Fruit fly (Drosophila melanogaster) whole organism, embryonic: Measurements from ENCODE around the gene CG8119.
A peak's percentile ranks its signal among the peaks of the same experiment; 100 is the strongest.

Experiments
- Bdp1 ChIP-seq: fragments of 200-800 bp; sonication (Bioruptor generic); optimal IDR thresholded peaks from 3 replicates; lab custom pipeline; 2016; ENCODE audit warnings: missing biosample characterization, missing genetic modification characterization
- CG11398 ChIP-seq: fragments of 200-800 bp; sonication (Bioruptor generic); optimal IDR thresholded peaks from 2 replicates; lab custom pipeline; 2016; ENCODE audit warnings: missing biosample characterization, missing genetic modification characterization
- CG11723 ChIP-seq: fragments of 200-800 bp; sonication (Bioruptor generic); optimal IDR thresholded peaks from 2 replicates; lab custom pipeline; 2017; ENCODE audit warnings: missing biosample characterization, mild to moderate bottlenecking, missing genetic modification characterization
- CG12071 ChIP-seq: fragments of 200-800 bp; sonication (Bioruptor generic); optimal IDR thresholded peaks from 3 replicates; lab custom pipeline; 2018; ENCODE audit warnings: missing biosample characterization, mild to moderate bottlenecking, missing genetic modification characterization
- CG12769 ChIP-seq: fragments of 200-800 bp; sonication (Bioruptor generic); optimal IDR thresholded peaks from 2 replicates; lab custom pipeline; 2019; ENCODE audit warnings: missing biosample characterization, mild to moderate bottlenecking, missing genetic modification characterization, moderate library complexity
- CG14014 ChIP-seq: fragments of 200-800 bp; sonication (Bioruptor generic); IDR thresholded peaks from 2 replicates; pipeline ENCODE4 v1.3.6; 2022; ENCODE audit warnings: missing biosample characterization, missing genetic modification characterization
- CG1529 ChIP-seq: fragments of 200-800 bp; sonication (Bioruptor generic); optimal IDR thresholded peaks from 3 replicates; lab custom pipeline; 2018; ENCODE audit warnings: missing biosample characterization, missing genetic modification characterization
- CG17359 ChIP-seq: fragments of 200-800 bp; sonication (Bioruptor generic); optimal IDR thresholded peaks from 3 replicates; lab custom pipeline; 2018; ENCODE audit warnings: missing biosample characterization, mild to moderate bottlenecking, missing genetic modification characterization, moderate library complexity
- CG17612 ChIP-seq: fragments of 200-800 bp; sonication (Bioruptor generic); IDR thresholded peaks from 2 replicates; pipeline ENCODE4 v1.3.6; 2022; ENCODE audit warnings: missing biosample characterization, missing genetic modification characterization
- CG17829 ChIP-seq: fragments of 200-800 bp; optimal IDR thresholded peaks from 2 replicates; lab custom pipeline; 2019; ENCODE audit warnings: missing biosample characterization, mild to moderate bottlenecking, missing genetic modification characterization, moderate library complexity
- CG34422 ChIP-seq: fragments of 200-800 bp; sonication (Bioruptor generic); IDR thresholded peaks from 3 replicates; pipeline ENCODE4 v1.3.6; 2022; ENCODE audit warnings: missing biosample characterization, missing genetic modification characterization
- CG4404 ChIP-seq: fragments of 200-800 bp; sonication (Bioruptor generic); IDR thresholded peaks from 2 replicates; pipeline ENCODE4 v1.3.6; 2022; ENCODE audit warnings: missing biosample characterization, missing genetic modification characterization
- CG7357 ChIP-seq: fragments of 200-800 bp; sonication (Bioruptor generic); IDR thresholded peaks from 3 replicates; pipeline ENCODE4 v1.3.6; 2022; ENCODE audit warnings: missing biosample characterization, missing genetic modification characterization
- CG7745 ChIP-seq: fragments of 200-800 bp; sonication (Bioruptor generic); optimal IDR thresholded peaks from 2 replicates; lab custom pipeline; 2018; ENCODE audit warnings: missing biosample characterization, mild to moderate bottlenecking, missing genetic modification characterization, moderate library complexity
- CG7963 ChIP-seq: fragments of 200-800 bp; sonication (Bioruptor generic); IDR thresholded peaks from 3 replicates; pipeline ENCODE4 v1.3.6; 2022; ENCODE audit warnings: missing biosample characterization, missing genetic modification characterization; ENCODE audit not compliant: partially characterized antibody
- CG8944 ChIP-seq: fragments of 200-800 bp; sonication (Bioruptor generic); optimal IDR thresholded peaks from 3 replicates; lab custom pipeline; 2016; ENCODE audit warnings: missing biosample characterization, missing genetic modification characterization
- CG9609 ChIP-seq: fragments of 200-800 bp; sonication (Bioruptor generic); optimal IDR thresholded peaks from 3 replicates; lab custom pipeline; 2016; ENCODE audit warnings: missing biosample characterization, missing genetic modification characterization
- Dek ChIP-seq: fragments of 200-800 bp; sonication (Bioruptor generic); optimal IDR thresholded peaks from 3 replicates; lab custom pipeline; 2019; ENCODE audit warnings: missing biosample characterization, mild to moderate bottlenecking, missing genetic modification characterization, moderate library complexity
- Dp ChIP-seq: fragments of 200-800 bp; sonication (Bioruptor generic); optimal IDR thresholded peaks from 2 replicates; lab custom pipeline; 2018; ENCODE audit warnings: missing biosample characterization, mild to moderate bottlenecking, missing genetic modification characterization, moderate library complexity
- Fer3 ChIP-seq: fragments of 200-800 bp; sonication (Bioruptor generic); optimal IDR thresholded peaks from 2 replicates; lab custom pipeline; 2018; ENCODE audit warnings: missing biosample characterization, mild to moderate bottlenecking, missing genetic modification characterization, moderate library complexity
- Gsc ChIP-seq: fragments of 200-800 bp; sonication (Bioruptor generic); IDR thresholded peaks from 2 replicates; pipeline ENCODE4 v1.3.6; 2022; ENCODE audit warnings: missing biosample characterization, missing genetic modification characterization
- HLH3B ChIP-seq: fragments of 200-800 bp; sonication (Bioruptor generic); IDR thresholded peaks from 2 replicates; pipeline ENCODE4 v1.3.6; 2022; ENCODE audit warnings: missing biosample characterization, missing genetic modification characterization
- Hmr ChIP-seq: fragments of 200-800 bp; sonication (Bioruptor generic); optimal IDR thresholded peaks from 3 replicates; lab custom pipeline; 2017; ENCODE audit warnings: mild to moderate bottlenecking, missing biosample characterization, missing genetic modification reagents, missing genetic modification characterization
- MBD-R2 ChIP-seq: fragments of 200-800 bp; sonication (Bioruptor generic); IDR thresholded peaks from 2 replicates; pipeline ENCODE4 v1.3.6; 2022; ENCODE audit warnings: missing biosample characterization, missing genetic modification characterization
- Myb ChIP-seq: fragments of 200-800 bp; sonication (Bioruptor generic); optimal IDR thresholded peaks from 2 replicates; lab custom pipeline; 2016; ENCODE audit warnings: missing biosample characterization, missing genetic modification characterization
- Nf-YB ChIP-seq: fragments of 200-800 bp; sonication (Bioruptor generic); optimal IDR thresholded peaks from 3 replicates; lab custom pipeline; 2019; ENCODE audit warnings: missing biosample characterization, mild to moderate bottlenecking, missing genetic modification characterization, moderate library complexity
- NfI ChIP-seq: fragments of 200-800 bp; sonication (Bioruptor generic); optimal IDR thresholded peaks from 3 replicates; lab custom pipeline; 2018; ENCODE audit warnings: missing biosample characterization, mild to moderate bottlenecking, missing genetic modification characterization, moderate library complexity
- aop ChIP-seq: fragments of 200-800 bp; sonication (Bioruptor generic); IDR thresholded peaks from 2 replicates; pipeline ENCODE4 v1.3.6; 2022; ENCODE audit warnings: missing biosample characterization, missing genetic modification characterization
- bsh ChIP-seq, 2 experiments: fragments of 200-800 bp; sonication (Bioruptor generic); optimal IDR thresholded peaks; 2 replicates each; lab custom pipeline; 2017 to 2018; ENCODE audit warnings: mild to moderate bottlenecking in 2 of 2, missing biosample characterization in 2 of 2, missing genetic modification characterization in 2 of 2, moderate library complexity in 1 of 2
- cad ChIP-seq: fragments of >200 bp; optimal IDR thresholded peaks from 2 replicates; lab custom pipeline; 2017; ENCODE audit warnings: missing biosample characterization, missing genetic modification characterization
- cas ChIP-seq: fragments of 200-800 bp; sonication (Bioruptor generic); IDR thresholded peaks from 2 replicates; pipeline ENCODE4 v1.3.6; 2022; ENCODE audit warnings: missing biosample characterization, missing genetic modification characterization
- dysf ChIP-seq: fragments of 200-800 bp; sonication (Bioruptor generic); IDR thresholded peaks from 3 replicates; pipeline ENCODE4 v1.3.6; 2022; ENCODE audit warnings: missing biosample characterization, missing genetic modification characterization
- emc ChIP-seq: fragments of 200-800 bp; sonication (Bioruptor generic); optimal IDR thresholded peaks from 2 replicates; lab custom pipeline; 2016; ENCODE audit warnings: missing biosample characterization, missing genetic modification characterization
- eyg ChIP-seq: fragments of 200-800 bp; sonication (Bioruptor generic); optimal IDR thresholded peaks from 3 replicates; lab custom pipeline; 2016; ENCODE audit warnings: missing biosample characterization, missing genetic modification characterization
- fd102C ChIP-seq: fragments of 200-800 bp; sonication (Bioruptor generic); optimal IDR thresholded peaks from 2 replicates; lab custom pipeline; 2018; ENCODE audit warnings: missing biosample characterization, mild to moderate bottlenecking, missing genetic modification characterization, moderate library complexity
- fd64A ChIP-seq: fragments of 200-800 bp; sonication (Bioruptor generic); optimal IDR thresholded peaks from 3 replicates; lab custom pipeline; 2018; ENCODE audit warnings: missing biosample characterization, mild to moderate bottlenecking, missing genetic modification characterization
- ham ChIP-seq: fragments of 200-800 bp; sonication (Bioruptor generic); IDR thresholded peaks from 2 replicates; pipeline ENCODE4 v1.3.6; 2022; ENCODE audit warnings: missing biosample characterization, missing genetic modification characterization
- her ChIP-seq: fragments of 200-800 bp; sonication (Bioruptor generic); optimal IDR thresholded peaks from 2 replicates; lab custom pipeline; 2016; ENCODE audit warnings: missing biosample characterization, missing genetic modification characterization
- klu ChIP-seq: fragments of 200-800 bp; sonication (Bioruptor generic); IDR thresholded peaks from 2 replicates; pipeline ENCODE4 v1.3.6; 2022; ENCODE audit warnings: missing biosample characterization, missing genetic modification characterization
- lmd ChIP-seq: fragments of 200-800 bp; sonication (Bioruptor generic); IDR thresholded peaks from 2 replicates; pipeline ENCODE4 v1.3.6; 2022; ENCODE audit warnings: missing biosample characterization, missing genetic modification characterization
- nerfin-1 ChIP-seq: fragments of 200-800 bp; sonication (Bioruptor generic); optimal IDR thresholded peaks from 3 replicates; lab custom pipeline; 2019; ENCODE audit warnings: missing biosample characterization, mild to moderate bottlenecking, missing genetic modification characterization, moderate library complexity
- nerfin-2 ChIP-seq: fragments of 200-800 bp; sonication (Bioruptor generic); IDR thresholded peaks from 2 replicates; pipeline ENCODE4 v1.3.6; 2022; ENCODE audit warnings: missing biosample characterization, missing genetic modification characterization; ENCODE audit not compliant: partially characterized antibody
- pnt ChIP-seq: fragments of 200-800 bp; sonication (Bioruptor generic); optimal IDR thresholded peaks from 3 replicates; lab custom pipeline; 2016; ENCODE audit warnings: missing biosample characterization, missing genetic modification characterization
- sna ChIP-seq: fragments of 200-800 bp; sonication (Bioruptor generic); IDR thresholded peaks from 2 replicates; pipeline ENCODE4 v1.3.6; 2022; ENCODE audit warnings: missing biosample characterization, missing genetic modification characterization; ENCODE audit not compliant: partially characterized antibody
- tap ChIP-seq: fragments of 200-800 bp; optimal IDR thresholded peaks from 3 replicates; lab custom pipeline; 2019; ENCODE audit warnings: missing biosample characterization, mild to moderate bottlenecking, missing genetic modification characterization, moderate library complexity
- tna ChIP-seq: fragments of 200-800 bp; sonication (Bioruptor generic); IDR thresholded peaks from 2 replicates; pipeline ENCODE4 v1.3.6; 2022; ENCODE audit warnings: missing biosample characterization, missing genetic modification characterization; ENCODE audit not compliant: partially characterized antibody
- toy ChIP-seq: fragments of 200-800 bp; sonication (Bioruptor generic); IDR thresholded peaks from 2 replicates; pipeline ENCODE4 v1.3.6; 2022; ENCODE audit warnings: missing biosample characterization, missing genetic modification characterization
- vvl ChIP-seq: fragments of 200-800 bp; sonication (Bioruptor generic); IDR thresholded peaks from 2 replicates; pipeline ENCODE4 v1.3.6; 2022; ENCODE audit warnings: missing biosample characterization, missing genetic modification characterization
- wor ChIP-seq: fragments of 200-800 bp; sonication (Bioruptor generic); IDR thresholded peaks from 2 replicates; pipeline ENCODE4 v1.3.6; 2022; ENCODE audit warnings: missing biosample characterization, missing genetic modification characterization
- zfh1 ChIP-seq: fragments of 200-800 bp; sonication (Bioruptor generic); IDR thresholded peaks from 3 replicates; pipeline ENCODE4 v1.3.6; 2022; ENCODE audit warnings: missing biosample characterization, missing genetic modification characterization

Gene CG8119

dm6 chrX:15697581-15698208 is 35.3 kb downstream of the CG8119 start (continued):
- peak; percentile 94 for TF ChIP-seq klu
- TF ChIP-seq CG9609 (GFP tag; lab: Kevin White, UChicago) = no peak
- TF ChIP-seq CG34422 = peak; percentile 96
- peak; percentile 71 for TF ChIP-seq Gsc (GFP tag; lab: Robert Waterston, UW)
- peak; percentile 94 for TF ChIP-seq lmd (GFP tag; lab: Robert Waterston, UW)
- TF ChIP-seq sna = no peak
- TF ChIP-seq HLH3B (GFP tag; lab: Robert Waterston, UW) = peak; percentile 94
- TF ChIP-seq NfI = peak; percentile 90
- TF ChIP-seq Nf-YB = peak; percentile 56
- TF ChIP-seq zfh1 (GFP tag; lab: Robert Waterston, UW) = peak; percentile 97
- TF ChIP-seq CG7745 (tag; lab: Kevin White, UChicago) = no peak
- TF ChIP-seq Bdp1 = peak; percentile 57
- peak; percentile 93 for TF ChIP-seq Dek (tag; lab: Kevin White, UChicago)
- peak; percentile 75 for TF ChIP-seq CG17612 (GFP tag; lab: Robert Waterston, UW)
- peak; percentile 72 for TF ChIP-seq CG1529 (GFP tag; lab: Kevin White, UChicago)
- TF ChIP-seq nerfin-2 (GFP tag; lab: Robert Waterston, UW) = no peak
- peak; percentile 96 for TF ChIP-seq dysf (GFP tag; lab: Robert Waterston, UW)
- TF ChIP-seq Fer3 = peak; percentile 95
- peak; percentile 29 for TF ChIP-seq fd64A (GFP tag; lab: Kevin White, UChicago)
- peak; percentile 77 for TF ChIP-seq toy
- peak; percentile 82 for TF ChIP-seq wor (GFP tag; lab: Robert Waterston, UW)
- peak; percentile 89 for TF ChIP-seq CG17829 (tag; lab: Kevin White, UChicago)
- peak; percentile 88 for TF ChIP-seq ham (GFP tag; lab: Robert Waterston, UW)
- TF ChIP-seq cad (GFP tag; lab: Kevin White, UChicago) = no peak
- peak; percentile 94 for TF ChIP-seq CG17359
- TF ChIP-seq vvl (GFP tag; lab: Robert Waterston, UW) = peak; percentile 97
- TF ChIP-seq tap (tag; lab: Kevin White, UChicago) = peak; percentile 90
- TF ChIP-seq eyg (GFP tag; lab: Kevin White, UChicago) = no peak
- TF ChIP-seq her (GFP tag; lab: Kevin White, UChicago) = no peak
- TF ChIP-seq CG14014 = peak; percentile 96
- peak; percentile 81 for TF ChIP-seq CG11723
- peak; percentile 63 for TF ChIP-seq pnt (GFP tag; lab: Kevin White, UChicago)
- TF ChIP-seq fd102C (GFP tag; lab: Kevin White, UChicago) = peak; percentile 62
- TF ChIP-seq tna (GFP tag; lab: Robert Waterston, UW) = no peak
- TF ChIP-seq nerfin-1 (tag; lab: Kevin White, UChicago) = peak; percentile 83
- peak; percentile 92 for TF ChIP-seq cas (GFP tag; lab: Robert Waterston, UW)
- TF ChIP-seq Hmr (GFP tag; lab: Kevin White, UChicago) = peak; percentile 97
- peak; percentile 90 for TF ChIP-seq CG4404 (GFP tag; lab: Robert Waterston, UW)
- peak; percentile 70 for TF ChIP-seq aop (GFP tag; lab: Robert Waterston, UW)
- TF ChIP-seq CG12769 (tag; lab: Kevin White, UChicago) = peak; percentile 92
- TF ChIP-seq CG8944 (GFP tag; lab: Kevin White, UChicago) = peak; percentile 14
- TF ChIP-seq CG11398 (GFP tag; lab: Kevin White, UChicago) = no peak
- peak; percentile 85 for TF ChIP-seq CG7357 (GFP tag; lab: Robert Waterston, UW)
- TF ChIP-seq MBD-R2 (GFP tag; lab: Robert Waterston, UW) = peak; percentile 87
- TF ChIP-seq bsh (GFP tag; optimal IDR thresholded peaks at IDR 0.05; lab: Kevin White, UChicago) = peak; percentile 47 to 89
- no peak for TF ChIP-seq emc (GFP tag; lab: Kevin White, UChicago)
- no peak for TF ChIP-seq Myb (GFP tag; lab: Kevin White, UChicago)
- no peak for TF ChIP-seq CG7963 (GFP tag; lab: Robert Waterston, UW)
- TF ChIP-seq CG12071 = peak; percentile 89
- peak; percentile 74 for TF ChIP-seq Dp (GFP tag; lab: Kevin White, UChicago)
